Fruit fly (Drosophila melanogaster): ENCODE measurements around the gene CG11583.

dm6 chr3L:4302088-4302487 is 19.5 kb upstream of the CG11583 start:
- TF ChIP-seq Bdp1 (GFP tag; optimal IDR thresholded peaks at IDR 0.05) (no peak), dysf (GFP tag; IDR thresholded peaks at IDR 0.05) (no peak), Nf-YB (GFP tag; optimal IDR thresholded peaks at IDR 0.05) (no peak), gce (GFP tag; IDR thresholded peaks at IDR 0.05) (no peak), CG15269 (tag; optimal IDR thresholded peaks at IDR 0.05) (no peak), CG13296 (GFP tag; optimal IDR thresholded peaks at IDR 0.05) (no peak), CG5180 (GFP tag; optimal IDR thresholded peaks at IDR 0.05) (no peak), slbo (GFP tag; IDR thresholded peaks at IDR 0.05) (no peak), Awh (GFP tag; IDR thresholded peaks at IDR 0.05) (no peak), MESR4 (GFP tag; optimal IDR thresholded peaks at IDR 0.05) (no peak), CG33557 (GFP tag; optimal IDR thresholded peaks at IDR 0.05) (no peak), C15 (GFP tag; IDR thresholded peaks at IDR 0.05) (no peak), Drgx (GFP tag; IDR thresholded peaks at IDR 0.05) (no peak), CG11085 (GFP tag; IDR thresholded peaks at IDR 0.05) (no peak)
